Fruit fly (Drosophila melanogaster): ENCODE measurements around the gene Pdss2.

Gene Pdss2

DNA sequence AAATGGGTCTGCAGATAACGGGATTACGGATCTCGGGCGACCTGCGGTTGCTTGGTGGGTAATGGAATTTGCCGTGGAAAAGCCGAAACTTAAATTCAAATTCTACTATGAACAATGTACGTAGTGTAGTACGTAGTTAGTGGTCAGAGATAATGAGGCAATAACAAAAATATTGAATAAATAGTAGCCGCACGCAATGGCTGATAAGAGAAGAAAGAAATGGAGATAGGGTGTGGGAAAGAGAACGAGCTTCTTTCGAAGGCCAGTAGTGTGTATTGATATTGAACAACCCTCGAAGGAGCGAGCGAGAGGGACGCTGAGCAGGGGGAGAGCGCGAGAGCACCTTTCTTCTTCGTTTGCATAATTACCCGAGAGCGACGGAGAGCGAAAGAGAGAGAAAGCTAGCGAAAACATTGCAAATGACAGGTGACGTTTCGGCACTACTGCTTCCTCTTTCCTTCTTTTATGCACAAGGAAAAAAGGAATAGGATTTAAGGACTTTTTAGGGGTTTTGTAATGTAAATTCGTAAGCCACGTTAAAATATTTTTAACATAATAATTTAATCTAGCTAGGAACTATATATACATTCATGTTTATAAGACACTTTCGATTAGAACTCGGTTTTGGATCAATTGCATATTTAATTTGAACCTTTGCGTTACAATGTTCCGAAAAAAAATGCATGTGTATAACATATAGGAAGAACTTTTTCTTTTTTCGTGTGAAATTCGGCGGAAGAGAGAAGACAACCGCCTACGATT, 16.7 kb upstream of the Pdss2 start (continued):
- TF ChIP-seq Meics (GFP tag; optimal IDR thresholded peaks at IDR 0.05): peak; percentile 64
- TF ChIP-seq pb (GFP tag; optimal IDR thresholded peaks at IDR 0.05): peak; percentile 16
- TF ChIP-seq tll (GFP tag; optimal IDR thresholded peaks at IDR 0.05): peak in 1 of 2 experiments; percentile 17
- peak; percentile 7 for TF ChIP-seq HLH54F (GFP tag; optimal IDR thresholded peaks at IDR 0.05)
- TF ChIP-seq Dbx (GFP tag; IDR thresholded peaks at IDR 0.05): 0 out of 3 replicates have a peak, but pooled peaks have one; percentile 22
- TF ChIP-seq NC2α (GFP tag; optimal IDR thresholded peaks at IDR 0.05): no peak
- peak; percentile 49 for TF ChIP-seq Sox102F (GFP tag; optimal IDR thresholded peaks at IDR 0.05)
- TF ChIP-seq CG13775 (GFP tag; optimal IDR thresholded peaks at IDR 0.05): peak; percentile 19
- no peak for TF ChIP-seq Sry-δ (GFP tag; optimal IDR thresholded peaks at IDR 0.05)
- TF ChIP-seq Asciz (GFP tag; optimal IDR thresholded peaks at IDR 0.05): peak; percentile 18
- TF ChIP-seq Dp (GFP tag; optimal IDR thresholded peaks at IDR 0.05): no peak
- peak; percentile 22 for TF ChIP-seq caup (GFP tag; optimal IDR thresholded peaks at IDR 0.05; ENCODE audit: severe bottlenecking)
- 0 out of 2 replicates have a peak, but pooled peaks have one; percentile 12 for TF ChIP-seq Rfx (GFP tag; IDR thresholded peaks at IDR 0.05)
- peak; percentile 69 for TF ChIP-seq vvl (GFP tag; IDR thresholded peaks at IDR 0.05)
- TF ChIP-seq CG13424 (tag; optimal IDR thresholded peaks at IDR 0.05): peak; percentile 26
- no peak; the same call in 1 of the 2 replicates for TF ChIP-seq Xrp1 (GFP tag; IDR thresholded peaks at IDR 0.05)
- no peak for TF ChIP-seq HLHmδ (GFP tag; optimal IDR thresholded peaks at IDR 0.05)
- peak; percentile 18 for TF ChIP-seq CG12659 (GFP tag; optimal IDR thresholded peaks at IDR 0.05)
- no peak for TF ChIP-seq Ets65A (GFP tag)
- no peak for TF ChIP-seq nom (GFP tag; optimal IDR thresholded peaks at IDR 0.05)
- TF ChIP-seq CG12942 (GFP tag; optimal IDR thresholded peaks at IDR 0.05): no peak
- TF ChIP-seq cas (GFP tag; IDR thresholded peaks at IDR 0.05): no peak
- no peak for TF ChIP-seq Hr78 (GFP tag; optimal IDR thresholded peaks at IDR 0.05)
- TF ChIP-seq Ptx1 (GFP tag; IDR thresholded peaks at IDR 0.05): 0 out of 2 replicates have a peak, but pooled peaks have one; percentile 26
- TF ChIP-seq nau (GFP tag; optimal IDR thresholded peaks at IDR 0.05): peak; percentile 49
- no peak for TF ChIP-seq Vsx1 (GFP tag; optimal IDR thresholded peaks at IDR 0.05)
- TF ChIP-seq sug (tag; optimal IDR thresholded peaks at IDR 0.05): peak; percentile 57
- no peak for TF ChIP-seq CG12299 (tag; optimal IDR thresholded peaks at IDR 0.05)
- TF ChIP-seq az2 (GFP tag; optimal IDR thresholded peaks at IDR 0.05): no peak
- TF ChIP-seq twi (tag; optimal IDR thresholded peaks at IDR 0.05): peak; percentile 11
- peak; percentile 90 for TF ChIP-seq ftz-f1 (GFP tag; optimal IDR thresholded peaks at IDR 0.05)
- TF ChIP-seq usp (GFP tag; optimal IDR thresholded peaks at IDR 0.05): no peak
- peak; percentile 44 for TF ChIP-seq sd (tag; optimal IDR thresholded peaks at IDR 0.05)
- TF ChIP-seq lmd (GFP tag; IDR thresholded peaks at IDR 0.05): peak; percentile 33; the same call in 1 of the 2 replicates
- peak; percentile 72 for TF ChIP-seq zen (tag; optimal IDR thresholded peaks at IDR 0.05)
- TF ChIP-seq lab (GFP tag; optimal IDR thresholded peaks at IDR 0.05): peak; percentile 61
- TF ChIP-seq CG9609 (GFP tag; optimal IDR thresholded peaks at IDR 0.05): no peak
- TF ChIP-seq CG8478 (optimal IDR thresholded peaks at IDR 0.05): peak; percentile 16
- peak in 1 of 2 experiments; percentile 58 for TF ChIP-seq Hr51 (GFP tag; optimal IDR thresholded peaks at IDR 0.05)
- TF ChIP-seq nerfin-1 (tag; optimal IDR thresholded peaks at IDR 0.05): peak; percentile 45
- TF ChIP-seq CG15269 (tag; optimal IDR thresholded peaks at IDR 0.05): peak; percentile 25
- peak; percentile 23 for TF ChIP-seq nmo (GFP tag; optimal IDR thresholded peaks at IDR 0.05)
- no peak for TF ChIP-seq CG14667 (GFP tag; IDR thresholded peaks at IDR 0.05)
- no peak for TF ChIP-seq H2.0 (GFP tag; IDR thresholded peaks at IDR 0.05)
- TF ChIP-seq prd (optimal IDR thresholded peaks at IDR 0.05): no peak
- TF ChIP-seq prd (GFP tag; IDR thresholded peaks at IDR 0.05): peak; percentile 48; the same call in 1 of the 3 replicates
- TF ChIP-seq tna (GFP tag; IDR thresholded peaks at IDR 0.05; ENCODE audit: partially characterized antibody): no peak
- peak; percentile 5 for TF ChIP-seq CG4424 (GFP tag; optimal IDR thresholded peaks at IDR 0.05)
